Worm (Caenorhabditis elegans) whole organism, young adult: ENCODE measurements around the gene orai-1.

ENCODE experiments used
- B0019.2 ChIP-seq: fragments of 200-800 bp; sonication (Bioruptor generic); conservative IDR thresholded peaks from 2 replicates; pipeline ENCODE4 v1.3.6; 2022; ENCODE audit warnings: missing genetic modification reagents, missing genetic modification characterization, missing compliant biosample characterization
- C06A6.2 ChIP-seq: fragments of 200-800 bp; sonication (Bioruptor generic); conservative IDR thresholded peaks from 2 replicates; pipeline ENCODE4 v1.3.6; 2022; ENCODE audit warnings: missing genetic modification characterization, missing compliant biosample characterization
- C17E4.6 ChIP-seq: fragments of 200-800 bp; sonication (Bioruptor generic); IDR thresholded peaks from 2 replicates; pipeline ENCODE4 v1.3.6; 2022; ENCODE audit warnings: missing genetic modification reagents, missing genetic modification characterization, missing compliant biosample characterization
- D2030.7 ChIP-seq: fragments of 200-800 bp; sonication (Bioruptor generic); IDR thresholded peaks from 2 replicates; pipeline ENCODE4 v1.3.6; 2022; ENCODE audit warnings: missing genetic modification reagents, missing genetic modification characterization, missing compliant biosample characterization
- F22D6.2 ChIP-seq: sonication (generic microtip); optimal IDR thresholded peaks from 2 replicates; lab custom pipeline; 2016; ENCODE audit warnings: mild to moderate bottlenecking, missing genetic modification characterization, missing compliant biosample characterization
- F33H1.4 ChIP-seq: fragments of 200-800 bp; sonication (Bioruptor generic); IDR thresholded peaks from 2 replicates; pipeline ENCODE4 v1.3.6; 2022; ENCODE audit warnings: missing genetic modification reagents, missing genetic modification characterization, missing compliant biosample characterization
- K12H6.12 ChIP-seq: fragments of 200-800 bp; sonication (Bioruptor generic); optimal IDR thresholded peaks from 2 replicates; lab custom pipeline; 2018; ENCODE audit warnings: mild to moderate bottlenecking, missing genetic modification characterization, missing compliant biosample characterization
- atf-7 ChIP-seq: sonication (generic microtip); optimal IDR thresholded peaks from 2 replicates; lab custom pipeline; 2017; ENCODE audit warnings: mild to moderate bottlenecking, missing genetic modification characterization, missing compliant biosample characterization
- attf-3 ChIP-seq: fragments of 200-800 bp; sonication (Bioruptor generic); conservative IDR thresholded peaks from 2 replicates; pipeline ENCODE4 v1.3.6; 2022; ENCODE audit warnings: missing genetic modification reagents, missing genetic modification characterization, missing compliant biosample characterization
- attf-5 ChIP-seq: fragments of 200-800 bp; sonication (Bioruptor generic); optimal IDR thresholded peaks from 2 replicates; lab custom pipeline; 2018; ENCODE audit warnings: mild to moderate bottlenecking, missing genetic modification characterization, missing compliant biosample characterization
- ccch-3 ChIP-seq: fragments of 200-800 bp; sonication (Bioruptor generic); optimal IDR thresholded peaks from 2 replicates; lab custom pipeline; 2018; ENCODE audit warnings: mild to moderate bottlenecking, missing genetic modification characterization, missing compliant biosample characterization
- cebp-1 ChIP-seq, 2 experiments: fragments of 200-800 bp in 1 of 2; sonication (Bioruptor generic) in 1 of 2; sonication (generic microtip) in 1 of 2; IDR thresholded peaks in 1 of 2; optimal IDR thresholded peaks in 1 of 2; 2 replicates each; pipeline versions ENCODE4 v1.3.6 to Lab custom; 2017 to 2022; ENCODE audit warnings: missing compliant biosample characterization in 2 of 2, missing genetic modification characterization in 2 of 2, mild to moderate bottlenecking in 1 of 2, missing genetic modification reagents in 1 of 2, moderate library complexity in 1 of 2
- ceh-58 ChIP-seq: fragments of 200-800 bp; sonication (Bioruptor generic); IDR thresholded peaks from 2 replicates; pipeline ENCODE4 v1.3.6; 2022; ENCODE audit warnings: missing genetic modification characterization, missing compliant biosample characterization
- chd-7 ChIP-seq: sonication (generic microtip); optimal IDR thresholded peaks from 2 replicates; lab custom pipeline; 2016; ENCODE audit warnings: mild to moderate bottlenecking, missing genetic modification characterization, moderate library complexity, missing compliant biosample characterization
- dox-1 ChIP-seq: fragments of 200-800 bp; sonication (Bioruptor generic); IDR thresholded peaks from 2 replicates; pipeline ENCODE4 v1.3.6; 2022; ENCODE audit warnings: missing genetic modification reagents, missing genetic modification characterization, missing compliant biosample characterization
- efl-1 ChIP-seq: fragments of 150-350 bp; optimal IDR thresholded peaks from 2 replicates; lab custom pipeline; 2014; ENCODE audit warnings: missing biosample characterization, missing genetic modification reagents, missing genetic modification characterization
- egrh-3 ChIP-seq: fragments of 200-800 bp; sonication (Bioruptor generic); IDR thresholded peaks from 2 replicates; pipeline ENCODE4 v1.3.6; 2022; ENCODE audit warnings: missing genetic modification reagents, missing genetic modification characterization, missing compliant biosample characterization
- ets-4 ChIP-seq: fragments of 200-800 bp; sonication (Bioruptor generic); optimal IDR thresholded peaks from 2 replicates; lab custom pipeline; 2018; ENCODE audit warnings: mild to moderate bottlenecking, missing genetic modification characterization, missing compliant biosample characterization
- gei-17 ChIP-seq: fragments of 200-800 bp; sonication (Bioruptor generic); optimal IDR thresholded peaks from 2 replicates; lab custom pipeline; 2018; ENCODE audit warnings: mild to moderate bottlenecking, missing genetic modification characterization, missing compliant biosample characterization
- hlh-26 ChIP-seq: fragments of 200-800 bp; sonication (Bioruptor generic); conservative IDR thresholded peaks from 2 replicates; pipeline ENCODE4 v1.3.6; 2022; ENCODE audit warnings: missing genetic modification reagents, missing genetic modification characterization, missing compliant biosample characterization
- hmg-1.2 ChIP-seq: fragments of 200-800 bp; sonication (Bioruptor generic); IDR thresholded peaks from 2 replicates; pipeline ENCODE4 v1.3.6; 2022; ENCODE audit warnings: missing genetic modification reagents, missing genetic modification characterization, missing compliant biosample characterization
- hmg-20 ChIP-seq: fragments of 200-800 bp; sonication (Bioruptor generic); IDR thresholded peaks from 2 replicates; pipeline ENCODE4 v1.3.6; 2022; ENCODE audit warnings: missing genetic modification reagents, missing genetic modification characterization, missing compliant biosample characterization
- lin-40 ChIP-seq: sonication (generic microtip); optimal IDR thresholded peaks from 2 replicates; lab custom pipeline; 2016; ENCODE audit warnings: missing genetic modification characterization, mild to moderate bottlenecking, missing compliant biosample characterization, missing genotype, missing genetic modification reagents
- lir-1 ChIP-seq: fragments of 200-800 bp; sonication (Bioruptor generic); conservative IDR thresholded peaks from 2 replicates; pipeline ENCODE4 v1.3.6; 2022; ENCODE audit warnings: missing genetic modification reagents, missing genetic modification characterization, missing compliant biosample characterization
- madf-3 ChIP-seq: fragments of 200-800 bp; sonication (Bioruptor generic); IDR thresholded peaks from 2 replicates; pipeline ENCODE4 v1.3.6; 2022; ENCODE audit warnings: missing genetic modification reagents, missing genetic modification characterization, missing compliant biosample characterization
- madf-6 ChIP-seq: fragments of 200-800 bp; sonication (Bioruptor generic); IDR thresholded peaks from 2 replicates; pipeline ENCODE4 v1.3.6; 2022; ENCODE audit warnings: missing genetic modification reagents, missing genetic modification characterization, missing compliant biosample characterization
- madf-8 ChIP-seq: fragments of 200-800 bp; sonication (Bioruptor generic); conservative IDR thresholded peaks from 2 replicates; pipeline ENCODE4 v1.3.6; 2022; ENCODE audit warnings: missing genetic modification reagents, missing genetic modification characterization, missing compliant biosample characterization
- mxl-1 ChIP-seq: sonication (generic microtip); optimal IDR thresholded peaks from 2 replicates; lab custom pipeline; 2016; ENCODE audit warnings: missing genetic modification characterization, missing compliant biosample characterization
- nfya-1 ChIP-seq: sonication (generic microtip); optimal IDR thresholded peaks from 2 replicates; lab custom pipeline; 2017; ENCODE audit warnings: antibody characterized with exemption, missing compliant biosample characterization, missing genetic modification characterization, borderline replicate concordance; ENCODE audit not compliant: insufficient read depth
- nhr-27 ChIP-seq: fragments of 200-800 bp; sonication (Bioruptor generic); optimal IDR thresholded peaks from 2 replicates; lab custom pipeline; 2018; ENCODE audit warnings: mild to moderate bottlenecking, missing genetic modification characterization, moderate library complexity, missing compliant biosample characterization
- nhr-90 ChIP-seq: sonication (generic microtip); optimal IDR thresholded peaks from 2 replicates; lab custom pipeline; 2016; ENCODE audit warnings: missing genotype, mild to moderate bottlenecking, missing genetic modification characterization, missing compliant biosample characterization
- rcor-1 ChIP-seq: fragments of 200-800 bp; sonication (Bioruptor generic); IDR thresholded peaks from 2 replicates; pipeline ENCODE4 v1.3.6; 2022; ENCODE audit warnings: missing genetic modification reagents, missing genetic modification characterization, missing compliant biosample characterization
- rec-8 ChIP-seq, 2 experiments: sonication (generic microtip); optimal IDR thresholded peaks; 2 replicates each; lab custom pipeline; 2016; ENCODE audit warnings: mild to moderate bottlenecking in 2 of 2, missing genetic modification characterization in 2 of 2, missing genetic modification reagents in 2 of 2, missing genotype in 2 of 2, missing biosample characterization in 1 of 2, missing compliant biosample characterization in 1 of 2, moderate library complexity in 1 of 2
- repo-1 ChIP-seq: sonication (generic microtip); optimal IDR thresholded peaks from 2 replicates; lab custom pipeline; 2017; ENCODE audit warnings: mild to moderate bottlenecking, missing genetic modification characterization, missing compliant biosample characterization
- somi-1 ChIP-seq: fragments of 200-800 bp; sonication (Bioruptor generic); optimal IDR thresholded peaks from 2 replicates; lab custom pipeline; 2018; ENCODE audit warnings: mild to moderate bottlenecking, missing genetic modification characterization, missing compliant biosample characterization
- tbp1 ChIP-seq: fragments of 200-800 bp; sonication (Bioruptor generic); optimal IDR thresholded peaks from 2 replicates; lab custom pipeline; 2018; ENCODE audit warnings: mild to moderate bottlenecking, missing genetic modification characterization, missing compliant biosample characterization
- tlf-1 ChIP-seq: fragments of 200-800 bp; sonication (Bioruptor generic); optimal IDR thresholded peaks from 2 replicates; lab custom pipeline; 2018; ENCODE audit warnings: mild to moderate bottlenecking, missing genetic modification characterization, missing compliant biosample characterization
- ztf-18 ChIP-seq: sonication (generic microtip); optimal IDR thresholded peaks from 2 replicates; lab custom pipeline; 2016; ENCODE audit warnings: missing genotype, mild to moderate bottlenecking, missing genetic modification characterization, missing compliant biosample characterization
- ztf-3 ChIP-seq: fragments of 200-800 bp; sonication (Bioruptor generic); optimal IDR thresholded peaks from 2 replicates; lab custom pipeline; 2018; ENCODE audit warnings: mild to moderate bottlenecking, missing genetic modification characterization, missing compliant biosample characterization

Gene orai-1

DNA sequence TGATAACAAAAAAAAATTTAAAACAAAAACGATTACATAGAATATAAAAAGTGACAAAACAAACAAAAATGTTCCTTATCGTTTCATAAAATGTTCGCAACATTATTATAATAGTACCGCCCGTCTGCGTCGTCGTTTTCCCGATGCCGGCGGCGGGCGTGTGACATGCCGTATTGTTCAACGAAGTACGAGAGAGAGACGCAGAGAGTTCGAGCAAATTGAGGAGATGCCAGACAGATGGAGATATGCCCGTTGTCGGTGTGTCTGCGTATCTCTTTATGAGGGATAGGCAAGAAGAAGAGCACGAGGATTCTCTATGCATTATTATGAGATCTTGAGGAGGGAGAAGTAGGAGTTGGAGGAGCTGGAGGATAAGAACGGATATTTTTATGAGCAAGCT lies 22.8 kb upstream of the orai-1 start (continued):
- TF ChIP-seq attf-3 (GFP tag; lab: Robert Waterston, UW) (no peak), ztf-18 (tag; lab: Kevin White, UChicago) (peak; percentile 74), C06A6.2 (GFP tag; lab: Robert Waterston, UW) (peak; percentile 39; the same call in 1 of the 2 replicates), cebp-1 (GFP tag; IDR thresholded peaks at IDR 0.05; lab: Robert Waterston, UW) (peak; percentile 49; the same call in 1 of the 2 replicates), cebp-1 (tag; optimal IDR thresholded peaks at IDR 0.05; lab: Kevin White, UChicago) (peak; percentile 84), gei-17 (GFP tag; lab: Kevin White, UChicago) (peak; percentile 42), ets-4 (GFP tag; lab: Kevin White, UChicago) (peak; percentile 64), chd-7 (tag; lab: Kevin White, UChicago) (peak; percentile 73), hlh-26 (no peak), nfya-1 (tag; lab: Kevin White, UChicago) (no peak), dox-1 (GFP tag; lab: Robert Waterston, UW) (peak; percentile 86), egrh-3 (GFP tag; lab: Robert Waterston, UW) (no peak), attf-5 (GFP tag; lab: Kevin White, UChicago) (peak; percentile 97), hmg-20 (peak; percentile 52; the same call in 1 of the 2 replicates), mxl-1 (tag; lab: Kevin White, UChicago) (no peak), ztf-3 (GFP tag; lab: Kevin White, UChicago) (no peak), tlf-1 (GFP tag; lab: Kevin White, UChicago) (peak; percentile 67), lin-40 (tag; lab: Kevin White, UChicago) (peak; percentile 84), lir-1 (GFP tag; lab: Robert Waterston, UW) (peak; percentile 37; the same call in 1 of the 2 replicates), F22D6.2 (tag; lab: Kevin White, UChicago) (peak; percentile 20), K12H6.12 (tag; lab: Kevin White, UChicago) (peak; percentile 89), somi-1 (peak; percentile 79)
- TF ChIP-seq, all 124 proteins: peak for 45

DNA sequence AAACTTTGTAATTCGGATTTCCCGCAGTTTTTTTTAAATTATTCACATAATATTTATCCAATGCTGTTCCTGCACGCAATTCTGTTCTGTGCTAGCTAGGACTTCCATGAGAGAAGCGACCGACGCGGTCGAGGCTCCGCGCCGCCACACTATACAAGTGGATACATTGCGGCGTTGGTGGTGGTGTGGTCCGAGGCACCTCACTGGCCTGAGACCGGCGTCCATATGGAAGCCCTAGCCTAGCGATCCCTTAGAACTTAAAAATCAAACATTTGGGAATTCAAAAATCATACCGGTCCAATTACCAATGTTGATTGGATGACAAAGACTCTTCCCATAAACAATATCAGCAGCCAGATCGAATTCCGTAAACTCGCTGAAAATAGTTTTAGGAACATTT lies 20.5 kb upstream of the orai-1 start:
- no peak for TF ChIP-seq madf-3 (GFP tag; lab: Robert Waterston, UW)
- TF ChIP-seq tbp1 (GFP tag; lab: Kevin White, UChicago), result no peak
- TF ChIP-seq attf-3 (GFP tag; lab: Robert Waterston, UW), result no peak
- no peak for TF ChIP-seq ceh-58 (GFP tag; lab: Robert Waterston, UW)
- no peak for TF ChIP-seq nhr-90 (tag; lab: Kevin White, UChicago)
- TF ChIP-seq F33H1.4 (GFP tag; lab: Robert Waterston, UW), result no peak
- no peak for TF ChIP-seq B0019.2 (GFP tag; lab: Robert Waterston, UW)
- TF ChIP-seq dox-1 (GFP tag; lab: Robert Waterston, UW), result no peak
- no peak for TF ChIP-seq hmg-20
- no peak for TF ChIP-seq efl-1 (GFP tag; lab: Kevin White, UChicago)
- no peak for TF ChIP-seq madf-6
- TF ChIP-seq atf-7 (tag; lab: Kevin White, UChicago), result no peak

DNA sequence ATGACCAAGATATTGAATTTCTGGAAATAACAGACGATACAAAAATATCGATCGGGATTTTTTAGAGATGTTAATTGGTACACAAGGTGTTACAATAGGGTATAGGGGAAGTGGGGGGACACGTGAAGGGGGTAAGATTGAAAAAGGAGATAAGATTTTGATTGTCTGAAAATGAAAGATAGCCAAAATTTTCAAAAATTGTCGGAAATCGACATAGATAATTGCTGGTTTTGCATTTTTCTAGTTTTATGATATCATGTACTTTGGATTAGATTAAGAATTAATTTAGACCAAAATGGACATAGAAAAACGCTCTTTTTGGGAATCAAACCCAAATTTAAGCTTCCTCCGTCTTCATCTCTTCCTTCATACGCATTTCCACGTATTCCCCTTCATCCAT lies 18.7 kb upstream of the orai-1 start, which contains the start of gene T19C3.5:
T19C3.5 (minus strand) TSS at position 101 of the 400 bp plus-strand sequence.
- TF ChIP-seq rec-8 (tag; optimal IDR thresholded peaks at IDR 0.05; lab: Kevin White, UChicago) (no peak), nhr-27 (no peak), madf-3 (GFP tag; lab: Robert Waterston, UW) (no peak), attf-5 (GFP tag; lab: Kevin White, UChicago) (no peak), tlf-1 (GFP tag; lab: Kevin White, UChicago) (no peak), repo-1 (tag; lab: Kevin White, UChicago) (no peak), C17E4.6 (no peak), rcor-1 (GFP tag; lab: Robert Waterston, UW) (no peak), madf-8 (GFP tag; lab: Robert Waterston, UW) (no peak), D2030.7 (GFP tag; lab: Robert Waterston, UW) (no peak), ccch-3 (no peak), hmg-1.2 (GFP tag; lab: Robert Waterston, UW) (no peak), C06A6.2 (GFP tag; lab: Robert Waterston, UW) (no peak), tbp1 (GFP tag; lab: Kevin White, UChicago) (no peak)
